Fruit fly (Drosophila melanogaster) whole organism: Measurements from ENCODE around the gene SA2.

ENCODE experiments used
- CG8478 ChIP-seq: fragments of >200 bp; optimal IDR thresholded peaks from 2 replicates; lab custom pipeline; 2018; ENCODE audit warnings: inconsistent platforms
- usp ChIP-seq: fragments of >200 bp; optimal IDR thresholded peaks from 2 replicates; lab custom pipeline; 2017; ENCODE audit warnings: missing biosample characterization, missing genetic modification characterization, mixed read lengths

dm6 chr3L:1402152-1402551 lies 35.5 kb downstream of the SA2 start:
- no peak for TF ChIP-seq usp (GFP tag; lab: Kevin White, UChicago)
- TF ChIP-seq CG8478 (lab: Kevin White, UChicago) = no peak
